ENCODE assay signal across 3 worm cellular contexts in genomic region chrIII:11680514-11680913, ce11.
A peak's percentile ranks its signal among the peaks of the same experiment; 100 is the strongest.
TF ChIP-seq lines count a peak whose summit lies in the region.

No protein-coding gene starts in this region.

TF ChIP-seq in whole organism, L1 larva, 84 proteins besides CTCF, POLR2A, EP300 and RAD21:
- peak; percentile 57 for TF ChIP-seq nhr-85 (tag; lab: Kevin White, UChicago)
- TF ChIP-seq dsc-1 (tag; optimal IDR thresholded peaks at IDR 0.05; lab: Kevin White, UChicago), result peak; percentile 71
- TF ChIP-seq aha-1 (tag; optimal IDR thresholded peaks at IDR 0.05; lab: Kevin White, UChicago), result no peak
- no peak for TF ChIP-seq irx-1 (tag; optimal IDR thresholded peaks at IDR 0.05; lab: Kevin White, UChicago)
- peak; percentile 3 for TF ChIP-seq sox-4 (tag; optimal IDR thresholded peaks at IDR 0.05; lab: Kevin White, UChicago)
- no peak for TF ChIP-seq nhr-90 (tag; optimal IDR thresholded peaks at IDR 0.05; lab: Kevin White, UChicago; ENCODE audit: poor library complexity)
- no peak for TF ChIP-seq unc-30 (tag; optimal IDR thresholded peaks at IDR 0.05; lab: Kevin White, UChicago)
- TF ChIP-seq lin-39 (tag; optimal IDR thresholded peaks at IDR 0.05; lab: Kevin White, UChicago), result no peak
- no peak for TF ChIP-seq efl-1 (optimal IDR thresholded peaks at IDR 0.05; lab: Kevin White, UChicago)
- TF ChIP-seq efl-1 (GFP tag; optimal IDR thresholded peaks at IDR 0.05 in 1 of 2; lab: Kevin White, UChicago), result no peak
- no peak for TF ChIP-seq hlh-4 (tag; optimal IDR thresholded peaks at IDR 0.05; lab: Kevin White, UChicago)

TF ChIP-seq in whole organism, L4 larva, 104 proteins besides CTCF, POLR2A, EP300 and RAD21:
- TF ChIP-seq aha-1 (tag; lab: Kevin White, UChicago) (peak; percentile 95), ctbp-1 (GFP tag; IDR thresholded peaks at IDR 0.05; lab: Robert Waterston, UW) (no peak)

TF ChIP-seq in whole organism, early embryonic, 17 proteins besides CTCF, POLR2A, EP300 and RAD21:
- TF ChIP-seq ceh-36 (tag; optimal IDR thresholded peaks at IDR 0.05; lab: Kevin White, UChicago), result peak; percentile 46
- TF ChIP-seq tra-4 (tag; optimal IDR thresholded peaks at IDR 0.05; lab: Kevin White, UChicago), result no peak

Comparison
In these comparisons a context has a peak if more than half of its experiments do, and no peak if none do; other contexts are left out.
1. Of the 29 proteins assayed by ChIP-seq in both whole organism, L4 larva and whole organism, L1 larva: peak only in whole organism, L4 larva: aha-1; only in whole organism, L1 larva: none; in both: none; in neither: 28.